Worm (Caenorhabditis elegans) whole organism, midembryonic: ENCODE results near the gene C06A1.6.

Source experiments
- klf-2 ChIP-seq: fragments of 200-800 bp; sonication (Bioruptor generic); conservative IDR thresholded peaks from 2 replicates; pipeline ENCODE4 v1.3.6; 2022; ENCODE audit warnings: missing genetic modification reagents, missing genetic modification characterization, missing compliant biosample characterization
- ref-1 ChIP-seq: fragments of 200-800 bp; sonication (Bioruptor generic); conservative IDR thresholded peaks from 2 replicates; pipeline ENCODE4 v1.3.6; 2022; ENCODE audit warnings: missing genetic modification reagents, missing genetic modification characterization, missing compliant biosample characterization

DNA sequence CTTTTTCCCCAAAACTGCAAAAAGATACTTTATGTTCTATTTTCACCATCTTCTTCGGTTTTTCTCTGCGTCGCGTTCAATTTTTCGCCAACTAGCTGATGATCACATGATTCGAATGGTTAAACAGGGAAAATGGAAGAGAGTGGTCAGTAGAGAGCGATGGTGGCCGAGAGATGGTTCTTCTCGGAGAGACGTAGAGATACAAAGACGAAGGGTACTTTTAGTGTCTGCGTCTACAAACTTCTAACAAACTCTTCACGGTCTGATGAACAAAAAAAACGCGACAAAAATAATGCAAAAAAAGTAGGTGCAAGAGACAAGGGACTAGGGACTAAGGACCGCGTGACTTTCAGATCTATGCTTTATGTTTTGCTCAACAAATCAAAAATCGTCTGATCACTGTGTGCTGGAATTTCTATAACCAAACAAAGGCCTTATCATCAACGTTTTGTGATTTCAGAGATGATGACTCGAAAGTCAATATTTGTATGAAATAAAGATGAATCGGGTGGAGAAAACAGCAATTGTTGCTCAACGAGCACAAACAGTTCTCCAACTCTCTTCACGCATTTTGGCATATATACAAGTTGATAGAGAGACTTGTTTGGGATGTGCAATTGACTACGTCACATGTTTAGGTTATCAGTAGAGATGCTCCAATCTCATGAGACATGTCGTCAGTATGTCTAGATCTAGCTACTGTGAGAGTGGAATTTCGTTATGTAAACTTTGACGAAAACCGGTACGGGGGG is 12.3 kb downstream of the C06A1.6 start:
- TF ChIP-seq klf-2, result no peak
- no peak for TF ChIP-seq ref-1 (GFP tag; lab: Robert Waterston, UW)
